Fruit fly (Drosophila melanogaster) whole organism, embryonic: ENCODE measurements around the gene CG34348.

Experiments used
- Asciz ChIP-seq: fragments of 200-800 bp; sonication (Bioruptor generic); optimal IDR thresholded peaks from 2 replicates; lab custom pipeline; 2017; ENCODE audit warnings: missing biosample characterization, mild to moderate bottlenecking, missing genetic modification characterization, missing genetic modification reagents
- CG10321 ChIP-seq: fragments of 200-800 bp; sonication (Bioruptor generic); IDR thresholded peaks from 2 replicates; pipeline ENCODE4 v1.3.6; 2022; ENCODE audit warnings: missing biosample characterization, missing genetic modification characterization
- CG10462 ChIP-seq: fragments of 200-800 bp; sonication (Bioruptor generic); optimal IDR thresholded peaks from 2 replicates; lab custom pipeline; 2016; ENCODE audit warnings: missing biosample characterization, missing genetic modification characterization
- CG11695 ChIP-seq: fragments of 200-800 bp; sonication (Bioruptor generic); IDR thresholded peaks from 3 replicates; pipeline ENCODE4 v1.3.6; 2022; ENCODE audit warnings: missing biosample characterization, missing genetic modification characterization
- CG11696 ChIP-seq: fragments of 200-800 bp; sonication (Bioruptor generic); IDR thresholded peaks from 2 replicates; pipeline ENCODE4 v1.3.6; 2022; ENCODE audit warnings: missing biosample characterization, missing genetic modification characterization
- CG14014 ChIP-seq: fragments of 200-800 bp; sonication (Bioruptor generic); IDR thresholded peaks from 2 replicates; pipeline ENCODE4 v1.3.6; 2022; ENCODE audit warnings: missing biosample characterization, missing genetic modification characterization
- CG14860 ChIP-seq: fragments of 200-800 bp; sonication (Bioruptor generic); IDR thresholded peaks from 3 replicates; pipeline ENCODE4 v1.3.6; 2022; ENCODE audit warnings: missing biosample characterization, missing genetic modification characterization; ENCODE audit not compliant: partially characterized antibody
- CG14965 ChIP-seq: fragments of 200-800 bp; sonication (Bioruptor generic); optimal IDR thresholded peaks from 2 replicates; lab custom pipeline; 2016; ENCODE audit warnings: missing biosample characterization, missing genetic modification characterization, borderline replicate concordance
- CG15269 ChIP-seq: fragments of 200-800 bp; sonication (Bioruptor generic); optimal IDR thresholded peaks from 2 replicates; lab custom pipeline; 2018; ENCODE audit warnings: missing biosample characterization, mild to moderate bottlenecking, missing genetic modification characterization, moderate library complexity
- CG15514 ChIP-seq: fragments of 200-800 bp; sonication (Bioruptor generic); optimal IDR thresholded peaks from 3 replicates; lab custom pipeline; 2017; ENCODE audit warnings: missing biosample characterization, missing genetic modification characterization, mild to moderate bottlenecking, moderate library complexity, missing genetic modification reagents
- CG15696 ChIP-seq: fragments of 200-800 bp; sonication (Bioruptor generic); optimal IDR thresholded peaks from 2 replicates; lab custom pipeline; 2019; ENCODE audit warnings: missing biosample characterization, mild to moderate bottlenecking, missing genetic modification characterization, moderate library complexity
- CG17186 ChIP-seq: fragments of 200-800 bp; sonication (Bioruptor generic); optimal IDR thresholded peaks from 3 replicates; lab custom pipeline; 2017; ENCODE audit warnings: missing biosample characterization, missing genetic modification reagents, missing genetic modification characterization
- CG17385 ChIP-seq: fragments of 200-800 bp; sonication (Bioruptor generic); optimal IDR thresholded peaks from 3 replicates; lab custom pipeline; 2018; ENCODE audit warnings: missing biosample characterization, mild to moderate bottlenecking, missing genetic modification characterization
- CG17612 ChIP-seq: fragments of 200-800 bp; sonication (Bioruptor generic); IDR thresholded peaks from 2 replicates; pipeline ENCODE4 v1.3.6; 2022; ENCODE audit warnings: missing biosample characterization, missing genetic modification characterization
- CG2129 ChIP-seq: fragments of 200-800 bp; sonication (Bioruptor generic); IDR thresholded peaks from 2 replicates; pipeline ENCODE4 v1.3.6; 2022; ENCODE audit warnings: missing biosample characterization, missing genetic modification characterization; ENCODE audit not compliant: partially characterized antibody
- CG3847 ChIP-seq: fragments of 200-800 bp; sonication (Bioruptor generic); IDR thresholded peaks from 2 replicates; pipeline ENCODE4 v1.3.6; 2022; ENCODE audit warnings: missing biosample characterization, missing genetic modification characterization
- CG43689 ChIP-seq: fragments of 200-800 bp; sonication (Bioruptor generic); IDR thresholded peaks from 2 replicates; pipeline ENCODE4 v1.3.6; 2022; ENCODE audit warnings: missing biosample characterization, missing genetic modification characterization
- CG4820 ChIP-seq: fragments of 200-800 bp; sonication (Bioruptor generic); optimal IDR thresholded peaks from 3 replicates; lab custom pipeline; 2016; ENCODE audit warnings: missing biosample characterization, missing genetic modification characterization
- CG6272 ChIP-seq: fragments of 200-800 bp; sonication (Bioruptor generic); IDR thresholded peaks from 2 replicates; pipeline ENCODE4 v1.3.6; 2022; ENCODE audit warnings: missing biosample characterization, missing genetic modification characterization
- CHES-1-like ChIP-seq: fragments of 200-800 bp; sonication (Bioruptor generic); optimal IDR thresholded peaks from 2 replicates; lab custom pipeline; 2016; ENCODE audit warnings: missing biosample characterization, missing genetic modification characterization
- CTCF ChIP-seq: fragments of 200-800 bp; sonication (Bioruptor generic); optimal IDR thresholded peaks from 2 replicates; lab custom pipeline; 2017; ENCODE audit warnings: missing biosample characterization, mild to moderate bottlenecking, missing genetic modification characterization, moderate library complexity
- HmgD ChIP-seq: fragments of 200-800 bp; sonication (Bioruptor generic); optimal IDR thresholded peaks from 3 replicates; lab custom pipeline; 2016; ENCODE audit warnings: missing biosample characterization, missing genetic modification characterization
- Hr39 ChIP-seq: fragments of >200 bp; optimal IDR thresholded peaks from 2 replicates; lab custom pipeline; 2017
- Hr51 ChIP-seq, 2 experiments: fragments of 200-800 bp; sonication (Bioruptor generic); optimal IDR thresholded peaks; 2 replicates in 1 of 2; 3 replicates in 1 of 2; lab custom pipeline; 2016 to 2018; ENCODE audit warnings: missing biosample characterization in 2 of 2, missing genetic modification characterization in 2 of 2, mild to moderate bottlenecking in 1 of 2, moderate library complexity in 1 of 2
- MTF-1 ChIP-seq: fragments of 200-800 bp; sonication (Bioruptor generic); optimal IDR thresholded peaks from 2 replicates; lab custom pipeline; 2018; ENCODE audit warnings: missing biosample characterization, mild to moderate bottlenecking, missing genetic modification characterization, borderline replicate concordance
- Mad ChIP-seq: fragments of 200-800 bp; sonication (Bioruptor generic); optimal IDR thresholded peaks from 2 replicates; lab custom pipeline; 2016; ENCODE audit warnings: missing biosample characterization, missing genetic modification characterization
- Meics ChIP-seq: fragments of 200-800 bp; sonication (Bioruptor generic); optimal IDR thresholded peaks from 2 replicates; lab custom pipeline; 2017; ENCODE audit warnings: missing biosample characterization, mild to moderate bottlenecking, missing genetic modification characterization
- Mes4 ChIP-seq: fragments of 200-800 bp; sonication (Bioruptor generic); optimal IDR thresholded peaks from 2 replicates; lab custom pipeline; 2016; ENCODE audit warnings: missing biosample characterization, missing genetic modification characterization
- Nf-YC ChIP-seq: fragments of 200-800 bp; optimal IDR thresholded peaks from 3 replicates; lab custom pipeline; 2019; ENCODE audit warnings: missing biosample characterization, mild to moderate bottlenecking, missing genetic modification characterization, moderate library complexity
- Ptx1 ChIP-seq: fragments of 200-800 bp; sonication (Bioruptor generic); IDR thresholded peaks from 2 replicates; pipeline ENCODE4 v1.3.6; 2022; ENCODE audit warnings: missing biosample characterization, missing genetic modification characterization
- Stat92E ChIP-seq, 3 experiments: fragments of >200 bp in 2 of 3; fragments of 200-800 bp in 1 of 3; sonication (Bioruptor generic) in 1 of 3; optimal IDR thresholded peaks; 2 replicates each; lab custom pipeline; 2017 to 2019; ENCODE audit warnings: missing biosample characterization in 3 of 3, missing genetic modification characterization in 3 of 3, mild to moderate bottlenecking in 1 of 3, moderate library complexity in 1 of 3
- TFAM ChIP-seq: fragments of 200-800 bp; sonication (Bioruptor generic); optimal IDR thresholded peaks from 2 replicates; lab custom pipeline; 2017; ENCODE audit warnings: missing biosample characterization, missing genetic modification characterization, inconsistent platforms
- Tbp ChIP-seq: fragments of >200 bp; optimal IDR thresholded peaks from 2 replicates; lab custom pipeline; 2018; ENCODE audit warnings: missing biosample characterization, missing genetic modification characterization
- Xrp1 ChIP-seq: fragments of 200-800 bp; sonication (Bioruptor generic); IDR thresholded peaks from 2 replicates; pipeline ENCODE4 v1.3.6; 2022; ENCODE audit warnings: missing biosample characterization, missing genetic modification characterization
- cad ChIP-seq: fragments of >200 bp; optimal IDR thresholded peaks from 2 replicates; lab custom pipeline; 2017; ENCODE audit warnings: missing biosample characterization, missing genetic modification characterization
- cas ChIP-seq: fragments of 200-800 bp; sonication (Bioruptor generic); IDR thresholded peaks from 2 replicates; pipeline ENCODE4 v1.3.6; 2022; ENCODE audit warnings: missing biosample characterization, missing genetic modification characterization
- cwo ChIP-seq: fragments of 200-800 bp; sonication (Bioruptor generic); optimal IDR thresholded peaks from 3 replicates; lab custom pipeline; 2017; ENCODE audit warnings: missing biosample characterization, missing genetic modification characterization, mild to moderate bottlenecking, moderate library complexity, missing genetic modification reagents
- dan ChIP-seq: fragments of 200-800 bp; sonication (Bioruptor generic); IDR thresholded peaks from 2 replicates; pipeline ENCODE4 v1.3.6; 2022; ENCODE audit warnings: missing biosample characterization, missing genetic modification characterization
- gem ChIP-seq: fragments of 200-800 bp; sonication (Bioruptor generic); optimal IDR thresholded peaks from 2 replicates; lab custom pipeline; 2019; ENCODE audit warnings: missing biosample characterization, mild to moderate bottlenecking, missing genetic modification characterization, moderate library complexity
- gfzf ChIP-seq: fragments of 200-800 bp; sonication (Bioruptor generic); optimal IDR thresholded peaks from 2 replicates; lab custom pipeline; 2016; ENCODE audit warnings: missing biosample characterization, mild to moderate bottlenecking, missing genetic modification characterization, moderate library complexity
- hb ChIP-seq: fragments of 200-800 bp; sonication (Bioruptor generic); IDR thresholded peaks from 3 replicates; pipeline ENCODE4 v1.3.6; 2022; ENCODE audit warnings: missing biosample characterization, missing genetic modification characterization; ENCODE audit not compliant: partially characterized antibody
- ind ChIP-seq: fragments of 200-800 bp; sonication (Bioruptor generic); optimal IDR thresholded peaks from 3 replicates; lab custom pipeline; 2016; ENCODE audit warnings: missing biosample characterization, missing genetic modification characterization
- kay ChIP-seq: fragments of 200-800 bp; sonication (Bioruptor generic); optimal IDR thresholded peaks from 2 replicates; lab custom pipeline; 2016; ENCODE audit warnings: missing biosample characterization, missing genetic modification characterization
- maf-S ChIP-seq: fragments of 200-800 bp; sonication (Bioruptor generic); optimal IDR thresholded peaks from 2 replicates; lab custom pipeline; 2016; ENCODE audit warnings: missing biosample characterization, missing genetic modification characterization
- mam ChIP-seq: fragments of 200-800 bp; sonication (Bioruptor generic); optimal IDR thresholded peaks from 3 replicates; lab custom pipeline; 2016; ENCODE audit warnings: missing biosample characterization, missing genetic modification characterization
- sc ChIP-seq, 3 experiments: fragments of >200 bp in 2 of 3; fragments of 200-800 bp in 1 of 3; sonication (Bioruptor generic) in 1 of 3; optimal IDR thresholded peaks; 2 replicates in 2 of 3; 3 replicates in 1 of 3; lab custom pipeline; 2017; ENCODE audit warnings: mild to moderate bottlenecking in 1 of 3, missing biosample characterization in 1 of 3, missing genetic modification characterization in 1 of 3, missing genetic modification reagents in 1 of 3
- scrt ChIP-seq: fragments of 200-800 bp; sonication (Bioruptor generic); optimal IDR thresholded peaks from 2 replicates; lab custom pipeline; 2018; ENCODE audit warnings: missing biosample characterization, mild to moderate bottlenecking, missing genetic modification characterization, moderate library complexity
- seq ChIP-seq: fragments of 200-800 bp; sonication (Bioruptor generic); IDR thresholded peaks from 2 replicates; pipeline ENCODE4 v1.3.6; 2022; ENCODE audit warnings: missing biosample characterization, missing genetic modification characterization
- sisA ChIP-seq: fragments of 200-800 bp; sonication (Bioruptor generic); IDR thresholded peaks from 2 replicates; pipeline ENCODE4 v1.3.6; 2022; ENCODE audit warnings: missing biosample characterization, missing genetic modification characterization
- sna ChIP-seq: fragments of 200-800 bp; sonication (Bioruptor generic); IDR thresholded peaks from 2 replicates; pipeline ENCODE4 v1.3.6; 2022; ENCODE audit warnings: missing biosample characterization, missing genetic modification characterization; ENCODE audit not compliant: partially characterized antibody
- unpg ChIP-seq: fragments of 200-800 bp; sonication (Bioruptor generic); optimal IDR thresholded peaks from 3 replicates; lab custom pipeline; 2018; ENCODE audit warnings: missing biosample characterization, mild to moderate bottlenecking, missing genetic modification characterization, moderate library complexity

Gene CG34348

dm6 chrX:11348829-11349228 lies 9.2 kb downstream of the CG34348 start, which contains the start of gene CG1738 (continued):
- no peak for TF ChIP-seq maf-S
- TF ChIP-seq CG14965 (GFP tag; lab: Kevin White, UChicago), result no peak
- TF ChIP-seq CG15514 (GFP tag; lab: Kevin White, UChicago), result peak; percentile 31
- TF ChIP-seq CHES-1-like (GFP tag; lab: Kevin White, UChicago), result no peak
- no peak for TF ChIP-seq MTF-1 (GFP tag; lab: Kevin White, UChicago)
- no peak for TF ChIP-seq cas
- peak; percentile 40 for TF ChIP-seq Ptx1 (GFP tag; lab: Robert Waterston, UW)
- no peak for TF ChIP-seq CG43689
- peak; percentile 30 for TF ChIP-seq CG15269 (tag; lab: Kevin White, UChicago)
- no peak for TF ChIP-seq CG14860
- TF ChIP-seq Mad, result no peak
- TF ChIP-seq HmgD (GFP tag; lab: Kevin White, UChicago), result no peak
- no peak for TF ChIP-seq CG4820 (GFP tag; lab: Kevin White, UChicago)
- peak in 1 of 2 experiments; percentile 1 for TF ChIP-seq Hr51 (GFP tag; optimal IDR thresholded peaks at IDR 0.05; lab: Kevin White, UChicago)
- TF ChIP-seq CG15696 (tag; lab: Kevin White, UChicago), result no peak
- peak; percentile 15 for TF ChIP-seq Meics (GFP tag; lab: Kevin White, UChicago)
- TF ChIP-seq CG6272, result no peak
- TF ChIP-seq CG17385 (GFP tag; lab: Kevin White, UChicago), result no peak
- no peak for TF ChIP-seq mam (GFP tag; lab: Kevin White, UChicago)
- no peak for TF ChIP-seq hb
- no peak for TF ChIP-seq kay
- TF ChIP-seq scrt (GFP tag; lab: Kevin White, UChicago), result peak; percentile 5
- no peak for TF ChIP-seq CG11695 (GFP tag; lab: Robert Waterston, UW)
- TF ChIP-seq CG10462 (GFP tag; lab: Kevin White, UChicago), result no peak
- no peak for TF ChIP-seq Asciz (GFP tag; lab: Kevin White, UChicago)
- TF ChIP-seq Tbp, result no peak
- TF ChIP-seq unpg (GFP tag; lab: Kevin White, UChicago), result peak; percentile 17
- TF ChIP-seq seq, result no peak
- no peak for TF ChIP-seq sc (optimal IDR thresholded peaks at IDR 0.05; lab: Kevin White, UChicago)
- TF ChIP-seq sc (GFP tag; optimal IDR thresholded peaks at IDR 0.05; lab: Kevin White, UChicago), result no peak
- peak; percentile 71 for TF ChIP-seq gfzf (GFP tag; lab: Kevin White, UChicago)
- TF ChIP-seq CG10321 (GFP tag; lab: Robert Waterston, UW), result no peak
- TF ChIP-seq dan (GFP tag; lab: Robert Waterston, UW), result no peak
- no peak for TF ChIP-seq sisA (GFP tag; lab: Robert Waterston, UW)
- TF ChIP-seq Mes4 (GFP tag; lab: Kevin White, UChicago), result no peak
- no peak for TF ChIP-seq TFAM (GFP tag; lab: Kevin White, UChicago)
- TF ChIP-seq Xrp1 (GFP tag; lab: Robert Waterston, UW), result no peak
- no peak for TF ChIP-seq CG11696 (GFP tag; lab: Robert Waterston, UW)
- TF ChIP-seq sna (GFP tag; lab: Robert Waterston, UW), result no peak
- TF ChIP-seq CG14014 (GFP tag; lab: Robert Waterston, UW), result no peak
- no peak for TF ChIP-seq CG17612
- TF ChIP-seq ind, result peak; percentile 0
- no peak for TF ChIP-seq Stat92E (GFP tag; optimal IDR thresholded peaks at IDR 0.05; lab: Kevin White, UChicago)
- no peak for TF ChIP-seq CTCF (GFP tag; lab: Kevin White, UChicago)
- no peak for TF ChIP-seq CG17186 (GFP tag; lab: Kevin White, UChicago)
- TF ChIP-seq Nf-YC (tag; lab: Kevin White, UChicago), result peak; percentile 21
- TF ChIP-seq CG3847 (GFP tag; lab: Robert Waterston, UW), result peak; percentile 65
- no peak for TF ChIP-seq cwo (GFP tag; lab: Kevin White, UChicago)
- TF ChIP-seq cad (GFP tag; lab: Kevin White, UChicago), result no peak
- TF ChIP-seq gem (tag; lab: Kevin White, UChicago), result peak; percentile 33
- TF ChIP-seq Hr39 (lab: Kevin White, UChicago), result no peak
- no peak for TF ChIP-seq CG2129 (GFP tag; lab: Robert Waterston, UW)
